Worm (Caenorhabditis elegans) whole organism, L4 larva: ENCODE data around the gene ZK177.9.
A peak's percentile ranks its signal among the peaks of the same experiment; 100 is the strongest.

Experiments
- F49E8.2 ChIP-seq: sonication (generic microtip); optimal IDR thresholded peaks from 2 replicates; lab custom pipeline; 2016; ENCODE audit warnings: missing compliant biosample characterization, mild to moderate bottlenecking, missing genetic modification characterization, borderline replicate concordance
- T26A8.4 ChIP-seq: fragments of 200-800 bp; sonication (Bioruptor generic); IDR thresholded peaks from 2 replicates; pipeline ENCODE4 v1.3.6; 2022; ENCODE audit warnings: missing genetic modification characterization, missing compliant biosample characterization
- ZK546.5 ChIP-seq, 2 experiments: sonication (generic microtip); optimal IDR thresholded peaks; 2 replicates each; lab custom pipeline; 2017; ENCODE audit warnings: missing biosample characterization in 2 of 2, missing genetic modification characterization in 2 of 2
- ceh-82 ChIP-seq: sonication (generic microtip); optimal IDR thresholded peaks from 2 replicates; lab custom pipeline; 2017; ENCODE audit warnings: missing biosample characterization, missing genetic modification characterization
- lin-15B ChIP-seq: fragments of 150-350 bp; sonication (generic microtip); optimal IDR thresholded peaks from 3 replicates; lab custom pipeline; 2014; ENCODE audit warnings: missing biosample characterization, missing genetic modification characterization
- lin-39 ChIP-seq: fragments of 150-350 bp; optimal IDR thresholded peaks from 2 replicates; lab custom pipeline; 2014; ENCODE audit warnings: missing biosample characterization, missing genetic modification reagents, missing genetic modification characterization
- nhr-28 ChIP-seq: fragments of 150-350 bp; optimal IDR thresholded peaks from 2 replicates; lab custom pipeline; 2014; ENCODE audit warnings: missing biosample characterization, missing genetic modification characterization

DNA sequence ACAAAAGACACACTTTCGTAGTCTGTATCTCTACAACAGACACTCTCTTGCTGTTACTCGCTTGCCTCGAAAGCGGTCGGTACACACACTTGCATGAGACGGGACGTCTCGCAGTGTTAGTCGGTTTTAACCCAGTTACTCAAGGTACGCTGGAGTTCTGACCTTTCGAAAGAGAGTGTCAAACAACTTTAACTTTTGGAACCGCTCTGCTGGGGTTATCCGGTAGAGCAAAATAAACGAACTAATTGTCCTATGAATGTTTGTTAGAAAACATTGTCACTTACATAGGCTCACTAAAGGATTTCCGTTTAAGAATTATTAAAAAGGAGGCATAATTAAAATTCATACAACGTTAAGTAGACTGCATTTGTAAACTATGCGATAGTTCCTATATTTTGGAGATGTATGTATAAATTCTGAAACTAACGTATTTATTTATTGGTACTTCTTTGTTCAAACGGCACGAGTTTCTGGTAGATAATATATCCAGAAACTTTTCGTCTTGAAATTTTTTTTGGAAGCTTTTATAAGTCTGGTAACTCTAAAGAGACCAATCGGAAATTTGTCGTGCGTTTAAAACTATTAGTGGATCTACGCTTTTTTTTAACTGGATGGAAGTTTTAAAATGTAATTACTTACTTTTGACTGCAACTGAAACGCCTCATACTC lies 26.1 kb upstream of the ZK177.9 start:
- TF ChIP-seq nhr-28: peak; percentile 95
- peak; percentile 82 for TF ChIP-seq F49E8.2
- TF ChIP-seq lin-39 (tag; lab: Kevin White, UChicago): peak; percentile 66
- peak; percentile 99 for TF ChIP-seq T26A8.4 (GFP tag; lab: Robert Waterston, UW)
- peak; percentile 65 for TF ChIP-seq lin-15B (tag; lab: Kevin White, UChicago)
- peak; percentile 44 to 74 for TF ChIP-seq ZK546.5 (tag; optimal IDR thresholded peaks at IDR 0.05; lab: Kevin White, UChicago)
- no peak for TF ChIP-seq ceh-82
